Worm (Caenorhabditis elegans) whole organism, L3 larva: ENCODE measurements around the gene cyp-34A1.

ENCODE experiments used
- R02D3.7 ChIP-seq: fragments of 150-350 bp; optimal IDR thresholded peaks from 2 replicates; lab custom pipeline; 2014; ENCODE audit warnings: missing biosample characterization, missing genetic modification characterization
- egl-27 ChIP-seq: sonication (generic microtip); optimal IDR thresholded peaks from 4 replicates; lab custom pipeline; 2017; ENCODE audit warnings: missing biosample characterization, missing genetic modification reagents, missing genetic modification characterization
- fkh-10 ChIP-seq: sonication (generic microtip); optimal IDR thresholded peaks from 2 replicates; lab custom pipeline; 2017; ENCODE audit warnings: missing biosample characterization, missing genetic modification reagents, missing genetic modification characterization
- hmg-11 ChIP-seq: sonication (generic microtip); optimal IDR thresholded peaks from 2 replicates; lab custom pipeline; 2016; ENCODE audit warnings: missing genetic modification characterization, missing compliant biosample characterization
- lin-15B ChIP-seq: fragments of 150-350 bp; optimal IDR thresholded peaks from 2 replicates; lab custom pipeline; 2014; ENCODE audit warnings: missing biosample characterization, missing genetic modification characterization
- nhr-23 ChIP-seq: fragments of 150-350 bp; optimal IDR thresholded peaks from 2 replicates; lab custom pipeline; 2014; ENCODE audit warnings: missing biosample characterization, missing genetic modification reagents, missing genetic modification characterization
- nhr-237 ChIP-seq: fragments of 150-350 bp; optimal IDR thresholded peaks from 2 replicates; lab custom pipeline; 2014; ENCODE audit warnings: missing biosample characterization, missing genetic modification characterization
- nhr-28 ChIP-seq: fragments of 150-350 bp; optimal IDR thresholded peaks from 2 replicates; lab custom pipeline; 2014; ENCODE audit warnings: missing biosample characterization, missing genetic modification characterization
- skn-1 ChIP-seq: fragments of 150-350 bp; optimal IDR thresholded peaks from 2 replicates; lab custom pipeline; 2014; ENCODE audit warnings: missing biosample characterization, missing genetic modification characterization
- tbx-2 ChIP-seq: sonication (generic microtip); optimal IDR thresholded peaks from 2 replicates; lab custom pipeline; 2016; ENCODE audit warnings: mild to moderate bottlenecking, missing genetic modification characterization, missing compliant biosample characterization
- unc-39 ChIP-seq: sonication (generic microtip); optimal IDR thresholded peaks from 4 replicates; lab custom pipeline; 2017; ENCODE audit warnings: missing biosample characterization, missing genetic modification characterization

- no peak for TF ChIP-seq tbx-2 (tag; lab: Kevin White, UChicago)
- no peak for TF ChIP-seq skn-1
- no peak for TF ChIP-seq hmg-11 (tag; lab: Kevin White, UChicago)
- TF ChIP-seq nhr-28 = no peak
- TF ChIP-seq R02D3.7 = no peak
- TF ChIP-seq nhr-23 (tag; lab: Kevin White, UChicago) = no peak
- no peak for TF ChIP-seq nhr-237
- no peak for TF ChIP-seq unc-39 (tag; lab: Kevin White, UChicago)
- TF ChIP-seq egl-27 (tag; lab: Kevin White, UChicago) = no peak
- TF ChIP-seq fkh-10 (GFP tag; lab: Kevin White, UChicago) = no peak
- TF ChIP-seq lin-15B = no peak
These were observed 47.5 kb downstream of the cyp-34A1 start, which contains the start of gene srw-11 for ce11 chrV:15240215-15240614.
